Worm (Caenorhabditis elegans) whole organism, late embryonic: Measurements from ENCODE around the gene scrm-7.

ENCODE experiments used
- ama-1 ChIP-seq: fragments of 150-350 bp; optimal IDR thresholded peaks from 2 replicates; lab custom pipeline; 2014
- elt-2 ChIP-seq: sonication (generic microtip); optimal IDR thresholded peaks from 2 replicates; lab custom pipeline; 2016; ENCODE audit warnings: missing genetic modification reagents, missing genetic modification characterization, missing compliant biosample characterization
- pag-3 ChIP-seq: sonication (generic microtip); optimal IDR thresholded peaks from 2 replicates; lab custom pipeline; 2016; ENCODE audit warnings: missing compliant biosample characterization, missing genetic modification characterization, borderline replicate concordance
- sox-4 ChIP-seq: sonication (generic microtip); optimal IDR thresholded peaks from 2 replicates; lab custom pipeline; 2017; ENCODE audit warnings: mild to moderate bottlenecking, missing genetic modification characterization, inconsistent platforms, missing compliant biosample characterization
- tbx-2 ChIP-seq: sonication (generic microtip); optimal IDR thresholded peaks from 2 replicates; lab custom pipeline; 2016; ENCODE audit warnings: missing genetic modification characterization, missing compliant biosample characterization
- unc-86 ChIP-seq: sonication (generic microtip); optimal IDR thresholded peaks from 2 replicates; lab custom pipeline; 2016; ENCODE audit warnings: missing genetic modification characterization, missing compliant biosample characterization

- TF ChIP-seq sox-4: no peak
- no peak for TF ChIP-seq ama-1 (lab: Kevin White, UChicago)
- TF ChIP-seq tbx-2 (tag; lab: Kevin White, UChicago): no peak
- no peak for TF ChIP-seq pag-3 (tag; lab: Kevin White, UChicago)
- no peak for TF ChIP-seq unc-86 (tag; lab: Kevin White, UChicago)
- TF ChIP-seq elt-2 (tag; lab: Kevin White, UChicago): no peak
These were observed 18.3 kb upstream of the scrm-7 start for ce11 chrV:14797886-14798285.
